Worm (Caenorhabditis elegans): ENCODE measurements around the gene srh-4.

ce11 chrV:3969664-3970063, 40.6 kb upstream of the srh-4 start:
- TF ChIP-seq T22C8.4 (GFP tag; IDR thresholded peaks at IDR 0.05), result no peak
- no peak for TF ChIP-seq ztf-23 (GFP tag; IDR thresholded peaks at IDR 0.05)
- TF ChIP-seq ref-1 (GFP tag; conservative IDR thresholded peaks at IDR 0.05), result no peak

Measured in whole organism, midembryonic.